Worm (Caenorhabditis elegans): ENCODE measurements around the gene npp-5.

DNA sequence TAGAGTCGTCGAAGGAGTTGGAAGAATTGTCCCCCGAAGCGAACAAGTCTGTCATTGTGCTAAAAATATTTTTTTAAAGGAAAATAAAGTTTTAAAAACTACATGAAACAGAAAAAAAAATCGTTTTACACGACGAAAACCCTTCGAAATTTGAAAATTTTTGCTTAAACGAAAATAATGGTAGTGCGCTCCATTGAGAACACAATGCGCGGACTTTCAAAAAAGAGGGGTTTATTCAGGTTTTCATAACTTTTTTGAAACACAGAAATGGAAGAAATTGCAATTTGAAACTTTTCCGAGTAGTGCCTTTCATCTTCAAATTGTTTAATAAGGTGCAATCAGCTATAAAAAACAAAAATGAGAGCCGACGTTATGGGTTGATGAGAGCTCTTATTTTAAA, at the start of gene npp-5:
- no peak for TF ChIP-seq scrt-1 (GFP tag; IDR thresholded peaks at IDR 0.05)
- no peak for TF ChIP-seq ama-1 (optimal IDR thresholded peaks at IDR 0.05)
- TF ChIP-seq hmbx-1 (tag; optimal IDR thresholded peaks at IDR 0.05): no peak

Measured in whole organism, early embryonic.